Worm (Caenorhabditis elegans) whole organism, L1 larva: ENCODE data around the gene Y59H11AR.4.

Experiments used
- C04F5.9 ChIP-seq: sonication (generic microtip); optimal IDR thresholded peaks from 2 replicates; lab custom pipeline; 2016; ENCODE audit warnings: missing genetic modification characterization, missing compliant biosample characterization
- Y116A8C.19 ChIP-seq: sonication (generic microtip); optimal IDR thresholded peaks from 2 replicates; lab custom pipeline; 2016; ENCODE audit warnings: missing compliant biosample characterization, missing genetic modification characterization, borderline replicate concordance
- alr-1 ChIP-seq: fragments of 200-800 bp; sonication (Bioruptor generic); optimal IDR thresholded peaks from 2 replicates; lab custom pipeline; 2018; ENCODE audit warnings: borderline replicate concordance, mild to moderate bottlenecking, missing genetic modification characterization, missing compliant biosample characterization
- aly-2 ChIP-seq: fragments of 150-350 bp; optimal IDR thresholded peaks from 2 replicates; lab custom pipeline; 2014; ENCODE audit warnings: missing biosample characterization, missing genetic modification characterization
- ama-1 ChIP-seq: fragments of 150-350 bp; optimal IDR thresholded peaks from 2 replicates; lab custom pipeline; 2014
- blmp-1 ChIP-seq: fragments of 150-350 bp; optimal IDR thresholded peaks from 2 replicates; lab custom pipeline; 2014; ENCODE audit warnings: missing biosample characterization, missing genetic modification characterization
- ceh-82 ChIP-seq, 3 experiments: fragments of 150-350 bp in 1 of 3; sonication (generic microtip) in 2 of 3; optimal IDR thresholded peaks; 2 replicates each; lab custom pipeline; 2014 to 2017; ENCODE audit warnings: missing biosample characterization in 3 of 3, missing genetic modification characterization in 3 of 3
- dpl-1 ChIP-seq, 3 experiments: fragments of 150-350 bp in 2 of 3; sonication (generic microtip) in 1 of 3; optimal IDR thresholded peaks; 2 replicates each; lab custom pipeline; 2014 to 2017; ENCODE audit warnings: missing biosample characterization in 3 of 3, missing genetic modification characterization in 3 of 3, missing genetic modification reagents in 3 of 3
- dsc-1 ChIP-seq: sonication (generic microtip); optimal IDR thresholded peaks from 2 replicates; lab custom pipeline; 2016; ENCODE audit warnings: mild to moderate bottlenecking, missing genetic modification characterization, missing compliant biosample characterization
- efl-1 ChIP-seq, 4 experiments: fragments of 150-350 bp; optimal IDR thresholded peaks in 3 of 4; peaks in 1 of 4; 1 replicate in 1 of 4; 2 replicates in 3 of 4; lab custom pipeline; 2014; ENCODE audit warnings: missing biosample characterization in 2 of 4, missing genetic modification characterization in 2 of 4, missing genetic modification reagents in 2 of 4
- egl-13 ChIP-seq: sonication (generic microtip); optimal IDR thresholded peaks from 2 replicates; lab custom pipeline; 2016; ENCODE audit warnings: missing genotype, missing genetic modification reagents, missing genetic modification characterization, missing compliant biosample characterization
- egl-27 ChIP-seq, 2 experiments: fragments of 150-350 bp in 1 of 2; sonication (generic microtip); optimal IDR thresholded peaks; 3 replicates each; lab custom pipeline; 2017 to 2018; ENCODE audit warnings: missing biosample characterization in 2 of 2, missing genetic modification characterization in 2 of 2, missing genetic modification reagents in 2 of 2
- elt-2 ChIP-seq: sonication (generic microtip); optimal IDR thresholded peaks from 2 replicates; lab custom pipeline; 2016; ENCODE audit warnings: missing genetic modification characterization, mild to moderate bottlenecking, inconsistent platforms, missing compliant biosample characterization, missing genetic modification reagents
- elt-3 ChIP-seq, 6 experiments: fragments of 150-350 bp in 1 of 6; sonication (generic microtip); optimal IDR thresholded peaks; 2 replicates each; lab custom pipeline; 2017 to 2018; ENCODE audit warnings: missing biosample characterization in 6 of 6, missing genetic modification characterization in 6 of 6, inconsistent platforms in 1 of 6
- fos-1 ChIP-seq: fragments of 150-350 bp; optimal IDR thresholded peaks from 2 replicates; lab custom pipeline; 2014; ENCODE audit warnings: missing biosample characterization, missing genetic modification characterization
- irx-1 ChIP-seq: sonication (generic microtip); optimal IDR thresholded peaks from 2 replicates; lab custom pipeline; 2016; ENCODE audit warnings: missing genetic modification characterization, missing compliant biosample characterization
- jun-1 ChIP-seq: fragments of 150-350 bp; optimal IDR thresholded peaks from 2 replicates; lab custom pipeline; 2014; ENCODE audit warnings: missing biosample characterization, missing genetic modification reagents, missing genetic modification characterization
- lin-13 ChIP-seq: fragments of 150-350 bp; optimal IDR thresholded peaks from 2 replicates; lab custom pipeline; 2014; ENCODE audit warnings: missing biosample characterization, missing genetic modification reagents, missing genetic modification characterization
- lin-14 ChIP-seq: fragments of 200-800 bp; sonication (Bioruptor generic); optimal IDR thresholded peaks from 2 replicates; lab custom pipeline; 2018; ENCODE audit warnings: mild to moderate bottlenecking, missing genetic modification characterization, moderate library complexity, missing compliant biosample characterization
- lin-35 ChIP-seq, 2 experiments: fragments of 150-350 bp; optimal IDR thresholded peaks; 2 replicates each; lab custom pipeline; 2014; ENCODE audit warnings: missing biosample characterization in 2 of 2, missing genetic modification characterization in 2 of 2, missing genetic modification reagents in 2 of 2
- lir-3 ChIP-seq: sonication (generic microtip); optimal IDR thresholded peaks from 2 replicates; lab custom pipeline; 2016; ENCODE audit warnings: mild to moderate bottlenecking, missing genetic modification characterization, moderate library complexity, missing compliant biosample characterization; ENCODE audit not compliant: poor library complexity
- lsy-2 ChIP-seq, 2 experiments: fragments of 150-350 bp; optimal IDR thresholded peaks; 2 replicates each; lab custom pipeline; 2014; ENCODE audit warnings: missing biosample characterization in 2 of 2, missing genetic modification characterization in 2 of 2
- mab-9 ChIP-seq: fragments of 200-800 bp; sonication (Bioruptor generic); IDR thresholded peaks from 2 replicates; pipeline ENCODE4 v1.3.6; 2022; ENCODE audit warnings: missing genetic modification reagents, missing genetic modification characterization, missing compliant biosample characterization
- mdl-1 ChIP-seq, 2 experiments: fragments of 150-350 bp; optimal IDR thresholded peaks; 2 replicates each; lab custom pipeline; 2014 to 2017; ENCODE audit warnings: missing biosample characterization in 2 of 2, missing genetic modification characterization in 2 of 2, inconsistent platforms in 1 of 2
- mep-1 ChIP-seq: fragments of 150-350 bp; optimal IDR thresholded peaks from 2 replicates; lab custom pipeline; 2014; ENCODE audit warnings: missing biosample characterization, missing genetic modification characterization
- nhr-19 ChIP-seq: fragments of 200-800 bp; sonication (Bioruptor generic); conservative IDR thresholded peaks from 2 replicates; pipeline ENCODE4 v1.3.6; 2022; ENCODE audit warnings: missing genetic modification characterization, missing compliant biosample characterization
- nhr-20 ChIP-seq: sonication (generic microtip); optimal IDR thresholded peaks from 2 replicates; lab custom pipeline; 2016; ENCODE audit warnings: mild to moderate bottlenecking, missing genetic modification characterization, missing compliant biosample characterization
- nhr-237 ChIP-seq: fragments of 150-350 bp; optimal IDR thresholded peaks from 2 replicates; lab custom pipeline; 2014; ENCODE audit warnings: missing biosample characterization, missing genetic modification characterization
- nhr-71 ChIP-seq: sonication (generic microtip); optimal IDR thresholded peaks from 2 replicates; lab custom pipeline; 2016; ENCODE audit warnings: mild to moderate bottlenecking, missing genetic modification characterization, moderate library complexity, missing compliant biosample characterization
- nhr-84 ChIP-seq: sonication (generic microtip); optimal IDR thresholded peaks from 2 replicates; lab custom pipeline; 2017; ENCODE audit warnings: missing biosample characterization, missing genetic modification characterization
- nhr-90 ChIP-seq: sonication (generic microtip); optimal IDR thresholded peaks from 2 replicates; lab custom pipeline; 2016; ENCODE audit warnings: mild to moderate bottlenecking, missing genetic modification characterization, missing compliant biosample characterization; ENCODE audit not compliant: poor library complexity
- snpc-4 ChIP-seq: fragments of 150-350 bp; optimal IDR thresholded peaks from 2 replicates; lab custom pipeline; 2014; ENCODE audit warnings: missing biosample characterization, missing genetic modification characterization
- snu-23 ChIP-seq: sonication (generic microtip); optimal IDR thresholded peaks from 2 replicates; lab custom pipeline; 2016; ENCODE audit warnings: missing genetic modification characterization, missing compliant biosample characterization
- swsn-7 ChIP-seq: sonication (generic microtip); optimal IDR thresholded peaks from 2 replicates; lab custom pipeline; 2016; ENCODE audit warnings: missing genetic modification characterization, missing compliant biosample characterization
- tbx-2 ChIP-seq: sonication (generic microtip); optimal IDR thresholded peaks from 2 replicates; lab custom pipeline; 2016; ENCODE audit warnings: missing genetic modification characterization, missing compliant biosample characterization
- unc-130 ChIP-seq: fragments of 150-350 bp; optimal IDR thresholded peaks from 2 replicates; lab custom pipeline; 2017; ENCODE audit warnings: missing biosample characterization, missing genetic modification characterization, inconsistent platforms
- xbp-1 ChIP-seq: sonication (generic microtip); optimal IDR thresholded peaks from 2 replicates; lab custom pipeline; 2016; ENCODE audit warnings: missing genetic modification characterization, missing compliant biosample characterization

Gene Y59H11AR.4

DNA sequence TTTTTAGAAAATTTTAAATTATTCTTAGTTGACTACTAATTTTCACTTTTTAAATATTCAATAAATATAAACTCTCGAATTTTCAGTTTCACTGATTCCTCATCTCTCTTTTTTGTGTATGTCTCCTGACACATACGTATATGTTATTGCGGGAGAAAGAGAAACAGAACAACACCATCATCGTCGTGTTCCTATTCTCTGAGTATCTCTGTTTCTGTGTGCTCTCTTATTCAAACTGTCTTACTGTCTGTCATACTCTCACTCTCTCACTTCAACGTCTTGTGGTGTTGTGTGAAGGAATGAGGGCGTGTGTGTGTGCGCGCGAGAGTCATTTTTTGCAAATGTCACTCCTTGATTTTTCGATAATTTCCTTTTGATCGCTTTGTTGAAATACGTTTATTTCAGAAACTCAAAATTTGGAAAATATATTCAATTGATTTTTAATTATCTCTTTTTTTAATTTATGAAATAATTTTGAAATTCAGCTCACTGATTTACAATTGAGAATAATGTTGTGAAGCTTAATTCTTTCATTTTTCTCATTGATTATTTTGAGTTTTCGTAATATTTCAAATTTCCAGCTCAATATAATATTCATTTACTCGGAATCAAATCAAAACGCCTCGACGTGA is 19.7 kb upstream of the Y59H11AR.4 start, which contains the start of gene lin-49 (continued):
- TF ChIP-seq lir-3 (tag; lab: Kevin White, UChicago) (peak; percentile 49), nhr-237 (tag; lab: Kevin White, UChicago) (no peak), efl-1 (optimal IDR thresholded peaks at IDR 0.05; lab: Kevin White, UChicago) (peak; percentile 66 to 74), efl-1 (GFP tag; optimal IDR thresholded peaks at IDR 0.05 in 1 of 2; lab: Kevin White, UChicago) (peak; percentile 53 to 90), fos-1 (tag; lab: Kevin White, UChicago) (peak; percentile 57), lin-35 (GFP tag; optimal IDR thresholded peaks at IDR 0.05; lab: Kevin White, UChicago) (peak; percentile 64 to 79), unc-130 (no peak), dsc-1 (tag; lab: Kevin White, UChicago) (peak; percentile 1), tbx-2 (tag; lab: Kevin White, UChicago) (peak; percentile 42), nhr-84 (tag; lab: Kevin White, UChicago) (no peak), aly-2 (tag; lab: Kevin White, UChicago) (peak; percentile 28), nhr-20 (tag; lab: Kevin White, UChicago) (peak; percentile 61), mdl-1 (tag; optimal IDR thresholded peaks at IDR 0.05; lab: Kevin White, UChicago) (peak in 1 of 2 experiments; percentile 57), irx-1 (tag; lab: Kevin White, UChicago) (peak; percentile 1), ama-1 (lab: Kevin White, UChicago) (no peak), nhr-90 (tag; lab: Kevin White, UChicago) (peak; percentile 33), egl-27 (tag; optimal IDR thresholded peaks at IDR 0.05; lab: Kevin White, UChicago) (no peak), mab-9 (GFP tag; lab: Robert Waterston, UW) (no peak), nhr-19 (GFP tag; lab: Robert Waterston, UW) (no peak), blmp-1 (tag; lab: Kevin White, UChicago) (peak; percentile 86)
- TF ChIP-seq, all 84 proteins: peak for 31

DNA sequence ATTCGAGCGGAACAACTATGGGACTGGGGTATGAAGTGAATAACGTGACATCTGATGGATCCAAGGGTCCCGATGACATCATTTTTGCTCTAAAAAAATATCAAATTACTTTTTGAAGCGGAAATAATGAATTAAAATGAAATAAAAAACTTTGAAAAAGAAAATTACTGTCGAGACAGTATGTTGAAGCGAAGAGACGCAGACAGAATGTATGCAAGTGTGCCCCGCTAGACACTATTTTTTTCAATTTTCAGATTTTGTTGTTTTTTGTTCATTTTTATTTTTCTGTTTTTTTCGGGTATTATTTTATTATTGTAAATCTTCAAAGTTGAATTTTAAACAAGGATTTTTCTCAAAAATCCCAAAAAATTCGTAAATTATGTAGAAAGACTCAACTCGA is 18.1 kb upstream of the Y59H11AR.4 start, which contains the start of gene F42A9.8:
F42A9.8 (minus strand) TSS at position 88 of the 400 bp plus-strand sequence.
- TF ChIP-seq lin-14, result peak; percentile 42
- peak; percentile 6 for TF ChIP-seq nhr-20 (tag; lab: Kevin White, UChicago)
- peak in 1 of 3 experiments; percentile 11 for TF ChIP-seq ceh-82 (tag; optimal IDR thresholded peaks at IDR 0.05; lab: Kevin White, UChicago)
- no peak for TF ChIP-seq egl-27 (tag; optimal IDR thresholded peaks at IDR 0.05; lab: Kevin White, UChicago)
- no peak for TF ChIP-seq xbp-1 (tag; lab: Kevin White, UChicago)
- TF ChIP-seq elt-3 (tag; optimal IDR thresholded peaks at IDR 0.05; lab: Kevin White, UChicago), result no peak
- TF ChIP-seq blmp-1 (tag; lab: Kevin White, UChicago), result peak; percentile 6
- TF ChIP-seq snpc-4 (tag; lab: Kevin White, UChicago), result no peak
- TF ChIP-seq lsy-2 (tag; optimal IDR thresholded peaks at IDR 0.05; lab: Kevin White, UChicago), result peak; percentile 18 to 49
- peak; percentile 21 for TF ChIP-seq mep-1 (tag; lab: Kevin White, UChicago)
- peak in 1 of 3 experiments; percentile 30 for TF ChIP-seq dpl-1 (GFP tag; optimal IDR thresholded peaks at IDR 0.05; lab: Kevin White, UChicago)
- peak; percentile 31 for TF ChIP-seq nhr-71 (tag; lab: Kevin White, UChicago)
- TF ChIP-seq Y116A8C.19 (tag; lab: Kevin White, UChicago), result no peak
- TF ChIP-seq snu-23, result peak; percentile 35
- TF ChIP-seq jun-1 (tag; lab: Kevin White, UChicago), result no peak
- no peak for TF ChIP-seq swsn-7 (tag; lab: Kevin White, UChicago)
- TF ChIP-seq elt-2 (tag; lab: Kevin White, UChicago), result no peak
- no peak for TF ChIP-seq alr-1 (tag; lab: Kevin White, UChicago)
- TF ChIP-seq ama-1 (lab: Kevin White, UChicago), result no peak
- TF ChIP-seq efl-1 (optimal IDR thresholded peaks at IDR 0.05; lab: Kevin White, UChicago), result peak; percentile 25 to 26
- TF ChIP-seq efl-1 (GFP tag; optimal IDR thresholded peaks at IDR 0.05 in 1 of 2; lab: Kevin White, UChicago), result peak; percentile 39 to 85
- TF ChIP-seq lin-35 (GFP tag; optimal IDR thresholded peaks at IDR 0.05; lab: Kevin White, UChicago), result peak in 1 of 2 experiments; percentile 42
- TF ChIP-seq nhr-19 (GFP tag; lab: Robert Waterston, UW), result no peak
- no peak for TF ChIP-seq C04F5.9 (tag; lab: Kevin White, UChicago)
- no peak for TF ChIP-seq egl-13
- no peak for TF ChIP-seq lin-13
